Worm (Caenorhabditis elegans): ENCODE results near the gene sna-3.

The sna-3 gene

ce11 chrIII:6195718-6196117 is 10.3 kb downstream of the sna-3 start:
- TF ChIP-seq R02D3.7 (tag; optimal IDR thresholded peaks at IDR 0.05) = no peak
- TF ChIP-seq pha-4 (tag; optimal IDR thresholded peaks at IDR 0.05) = no peak
- TF ChIP-seq nhr-76 (tag; optimal IDR thresholded peaks at IDR 0.05) = no peak
- no peak for TF ChIP-seq ZK546.5 (tag; optimal IDR thresholded peaks at IDR 0.05)
- no peak for TF ChIP-seq nhr-77 (tag; optimal IDR thresholded peaks at IDR 0.05)
- no peak for TF ChIP-seq nhr-23 (tag; optimal IDR thresholded peaks at IDR 0.05)
- TF ChIP-seq fkh-10 (GFP tag; optimal IDR thresholded peaks at IDR 0.05) = no peak
- TF ChIP-seq egl-27 (tag; optimal IDR thresholded peaks at IDR 0.05) = no peak
- no peak for TF ChIP-seq ceh-9 (tag; optimal IDR thresholded peaks at IDR 0.05)
- TF ChIP-seq elt-1 (tag; optimal IDR thresholded peaks at IDR 0.05) = no peak
- TF ChIP-seq elt-2 (tag; optimal IDR thresholded peaks at IDR 0.05) = no peak
- no peak for TF ChIP-seq ceh-82 (tag; optimal IDR thresholded peaks at IDR 0.05)
- TF ChIP-seq unc-39 (tag; optimal IDR thresholded peaks at IDR 0.05) = no peak
- TF ChIP-seq skn-1 (tag; optimal IDR thresholded peaks at IDR 0.05) = no peak
- TF ChIP-seq unc-62 (GFP tag; optimal IDR thresholded peaks at IDR 0.05) = no peak
- TF ChIP-seq nhr-25 (tag; optimal IDR thresholded peaks at IDR 0.05) = no peak
- TF ChIP-seq nhr-43 (tag; optimal IDR thresholded peaks at IDR 0.05; ENCODE audit: poor library complexity, severe bottlenecking) = no peak

ce11 chrIII:6194480-6194879 is 11.5 kb downstream of the sna-3 start, which contains the start of gene ugt-66:
Gene ugt-66, minus strand, starts transcription at chrIII:6194580.
- no peak for TF ChIP-seq skn-1 (tag; optimal IDR thresholded peaks at IDR 0.05)
- TF ChIP-seq lin-39 (tag; optimal IDR thresholded peaks at IDR 0.05) = no peak
- no peak for TF ChIP-seq egl-27 (tag; optimal IDR thresholded peaks at IDR 0.05)
- no peak for TF ChIP-seq egl-5 (tag; optimal IDR thresholded peaks at IDR 0.05)
- TF ChIP-seq nhr-43 (tag; optimal IDR thresholded peaks at IDR 0.05; ENCODE audit: poor library complexity, severe bottlenecking) = no peak
- TF ChIP-seq nhr-25 (tag; optimal IDR thresholded peaks at IDR 0.05) = no peak
- TF ChIP-seq nhr-237 (tag; optimal IDR thresholded peaks at IDR 0.05) = no peak
- TF ChIP-seq fos-1 (tag; optimal IDR thresholded peaks at IDR 0.05) = no peak
- no peak for TF ChIP-seq tbx-2 (tag; optimal IDR thresholded peaks at IDR 0.05)
- no peak for TF ChIP-seq elt-2 (tag; optimal IDR thresholded peaks at IDR 0.05)
- no peak for TF ChIP-seq fkh-10 (GFP tag; optimal IDR thresholded peaks at IDR 0.05)
- TF ChIP-seq fkh-2 (tag; optimal IDR thresholded peaks at IDR 0.05) = no peak

- TF ChIP-seq R02D3.7 (tag; optimal IDR thresholded peaks at IDR 0.05) (no peak), nhr-76 (tag; optimal IDR thresholded peaks at IDR 0.05) (no peak), ama-1 (optimal IDR thresholded peaks at IDR 0.05) (no peak), skn-1 (tag; optimal IDR thresholded peaks at IDR 0.05) (no peak), sea-2 (GFP tag; optimal IDR thresholded peaks at IDR 0.05) (no peak), nhr-12 (tag; optimal IDR thresholded peaks at IDR 0.05) (no peak), lin-15B (tag; optimal IDR thresholded peaks at IDR 0.05) (no peak), aly-2 (tag; optimal IDR thresholded peaks at IDR 0.05) (no peak), nhr-23 (tag; optimal IDR thresholded peaks at IDR 0.05) (no peak), daf-12 (tag; optimal IDR thresholded peaks at IDR 0.05) (no peak)
Measured at ce11 chrIII:6190810-6191209, 15.2 kb downstream of the sna-3 start, which contains the start of gene C23G10.5. Gene C23G10.5, plus strand, starts transcription at chrIII:6191110.

- no peak for TF ChIP-seq hmg-11 (tag; optimal IDR thresholded peaks at IDR 0.05)
- no peak for TF ChIP-seq pqm-1 (tag; optimal IDR thresholded peaks at IDR 0.05)
Measured at ce11 chrIII:6183118-6183517, 22.9 kb downstream of the sna-3 start, which contains the start of gene nas-28. Gene nas-28, minus strand, starts transcription at chrIII:6183218.

ce11 chrIII:6180294-6180693 is 25.7 kb downstream of the sna-3 start:
- TF ChIP-seq daf-12 (tag; optimal IDR thresholded peaks at IDR 0.05) (no peak), nhr-25 (tag; optimal IDR thresholded peaks at IDR 0.05) (no peak), sea-2 (GFP tag; optimal IDR thresholded peaks at IDR 0.05) (no peak), snpc-4 (tag; optimal IDR thresholded peaks at IDR 0.05) (no peak), egl-5 (tag; optimal IDR thresholded peaks at IDR 0.05) (no peak), pha-4 (tag; optimal IDR thresholded peaks at IDR 0.05) (peak; percentile 55), lin-15B (tag; optimal IDR thresholded peaks at IDR 0.05) (no peak), fkh-2 (tag; optimal IDR thresholded peaks at IDR 0.05) (no peak), nhr-28 (tag; optimal IDR thresholded peaks at IDR 0.05) (no peak), unc-62 (GFP tag; optimal IDR thresholded peaks at IDR 0.05) (no peak), nhr-23 (tag; optimal IDR thresholded peaks at IDR 0.05) (no peak), elt-1 (tag; optimal IDR thresholded peaks at IDR 0.05) (no peak), fkh-10 (GFP tag; optimal IDR thresholded peaks at IDR 0.05) (no peak), nhr-67 (tag; optimal IDR thresholded peaks at IDR 0.05) (no peak), unc-39 (tag; optimal IDR thresholded peaks at IDR 0.05) (no peak), ceh-82 (tag; optimal IDR thresholded peaks at IDR 0.05) (no peak), nhr-43 (tag; optimal IDR thresholded peaks at IDR 0.05; ENCODE audit: poor library complexity, severe bottlenecking) (no peak), lin-39 (tag; optimal IDR thresholded peaks at IDR 0.05) (no peak), mml-1 (tag; optimal IDR thresholded peaks at IDR 0.05) (no peak), ZK546.5 (tag; optimal IDR thresholded peaks at IDR 0.05) (no peak), nfya-1 (tag; optimal IDR thresholded peaks at IDR 0.05; ENCODE audit: insufficient read depth) (no peak), ceh-9 (tag; optimal IDR thresholded peaks at IDR 0.05) (no peak), jun-1 (tag; optimal IDR thresholded peaks at IDR 0.05) (peak; percentile 51), egl-27 (tag; optimal IDR thresholded peaks at IDR 0.05) (no peak), nhr-12 (tag; optimal IDR thresholded peaks at IDR 0.05) (no peak), R02D3.7 (tag; optimal IDR thresholded peaks at IDR 0.05) (no peak), skn-1 (tag; optimal IDR thresholded peaks at IDR 0.05) (peak; percentile 66), pqm-1 (tag; optimal IDR thresholded peaks at IDR 0.05) (peak; percentile 87), elt-2 (tag; optimal IDR thresholded peaks at IDR 0.05) (peak; percentile 96), ceh-28 (tag; optimal IDR thresholded peaks at IDR 0.05) (no peak)
